Worm (Caenorhabditis elegans) whole organism, young adult: Measurements from ENCODE around the gene M03D4.3.

ENCODE experiments used
- B0261.1 ChIP-seq: sonication (generic microtip); optimal IDR thresholded peaks from 2 replicates; lab custom pipeline; 2016; ENCODE audit warnings: mild to moderate bottlenecking, missing genetic modification characterization, moderate library complexity, missing compliant biosample characterization
- C06A6.2 ChIP-seq: fragments of 200-800 bp; sonication (Bioruptor generic); conservative IDR thresholded peaks from 2 replicates; pipeline ENCODE4 v1.3.6; 2022; ENCODE audit warnings: missing genetic modification characterization, missing compliant biosample characterization
- F10E7.11 ChIP-seq: sonication (generic microtip); optimal IDR thresholded peaks from 2 replicates; lab custom pipeline; 2017; ENCODE audit warnings: mild to moderate bottlenecking, missing genetic modification characterization, moderate library complexity, missing compliant biosample characterization
- F37B4.10 ChIP-seq: fragments of 200-800 bp; sonication (Bioruptor generic); IDR thresholded peaks from 2 replicates; pipeline ENCODE4 v1.3.6; 2022; ENCODE audit warnings: missing genetic modification characterization, missing compliant biosample characterization
- F39B2.1 ChIP-seq: fragments of 200-800 bp; sonication (Bioruptor generic); IDR thresholded peaks from 2 replicates; pipeline ENCODE4 v1.3.6; 2022; ENCODE audit warnings: missing genetic modification reagents, missing genetic modification characterization, missing compliant biosample characterization
- F49E8.2 ChIP-seq: sonication (generic microtip); optimal IDR thresholded peaks from 3 replicates; lab custom pipeline; 2017; ENCODE audit warnings: missing genetic modification characterization, mild to moderate bottlenecking, missing compliant biosample characterization, antibody characterized with exemption, moderate library complexity; ENCODE audit not compliant: insufficient read depth
- F57A8.1 ChIP-seq: fragments of 200-800 bp; sonication (Bioruptor generic); optimal IDR thresholded peaks from 2 replicates; lab custom pipeline; 2018; ENCODE audit warnings: mild to moderate bottlenecking, missing genetic modification characterization, moderate library complexity, missing compliant biosample characterization
- Y56A3A.18 ChIP-seq: fragments of 200-800 bp; sonication (Bioruptor generic); IDR thresholded peaks from 2 replicates; pipeline ENCODE4 v1.3.6; 2022; ENCODE audit warnings: missing genetic modification reagents, missing genetic modification characterization, missing compliant biosample characterization
- Y79H2A.3 ChIP-seq: fragments of 200-800 bp; sonication (Bioruptor generic); conservative IDR thresholded peaks from 2 replicates; pipeline ENCODE4 v1.3.6; 2022; ENCODE audit warnings: missing genetic modification reagents, missing genetic modification characterization, missing compliant biosample characterization
- Y95B8A.8 ChIP-seq: fragments of 200-800 bp; sonication (Bioruptor generic); IDR thresholded peaks from 2 replicates; pipeline ENCODE4 v1.3.6; 2022; ENCODE audit warnings: missing genetic modification reagents, missing genetic modification characterization, missing compliant biosample characterization
- ZK185.1 ChIP-seq: sonication (generic microtip); optimal IDR thresholded peaks from 2 replicates; lab custom pipeline; 2016; ENCODE audit warnings: mild to moderate bottlenecking, missing genetic modification characterization, missing compliant biosample characterization; ENCODE audit not compliant: poor library complexity, severe bottlenecking
- aptf-2 ChIP-seq: fragments of 200-800 bp; sonication (Bioruptor generic); conservative IDR thresholded peaks from 2 replicates; pipeline ENCODE4 v1.3.6; 2022; ENCODE audit warnings: missing genetic modification reagents, missing genetic modification characterization, missing compliant biosample characterization
- athp-1 ChIP-seq: sonication (generic microtip); optimal IDR thresholded peaks from 2 replicates; lab custom pipeline; 2017; ENCODE audit warnings: mild to moderate bottlenecking, missing genetic modification characterization, missing compliant biosample characterization
- attf-3 ChIP-seq: fragments of 200-800 bp; sonication (Bioruptor generic); conservative IDR thresholded peaks from 2 replicates; pipeline ENCODE4 v1.3.6; 2022; ENCODE audit warnings: missing genetic modification reagents, missing genetic modification characterization, missing compliant biosample characterization
- bed-1 ChIP-seq: fragments of 200-800 bp; sonication (Bioruptor generic); IDR thresholded peaks from 2 replicates; pipeline ENCODE4 v1.3.6; 2022; ENCODE audit warnings: missing genetic modification reagents, missing genetic modification characterization, missing compliant biosample characterization
- ceh-100 ChIP-seq: fragments of 200-800 bp; sonication (Bioruptor generic); IDR thresholded peaks from 2 replicates; pipeline ENCODE4 v1.3.6; 2022; ENCODE audit warnings: missing genetic modification reagents, missing genetic modification characterization, missing compliant biosample characterization
- ceh-91 ChIP-seq: fragments of 200-800 bp; sonication (Bioruptor generic); IDR thresholded peaks from 2 replicates; pipeline ENCODE4 v1.3.6; 2022; ENCODE audit warnings: missing genetic modification reagents, missing genetic modification characterization, missing compliant biosample characterization
- chd-7 ChIP-seq: sonication (generic microtip); optimal IDR thresholded peaks from 2 replicates; lab custom pipeline; 2016; ENCODE audit warnings: mild to moderate bottlenecking, missing genetic modification characterization, moderate library complexity, missing compliant biosample characterization
- dox-1 ChIP-seq: fragments of 200-800 bp; sonication (Bioruptor generic); IDR thresholded peaks from 2 replicates; pipeline ENCODE4 v1.3.6; 2022; ENCODE audit warnings: missing genetic modification reagents, missing genetic modification characterization, missing compliant biosample characterization
- egl-44 ChIP-seq: fragments of 200-800 bp; sonication (Bioruptor generic); IDR thresholded peaks from 2 replicates; pipeline ENCODE4 v1.3.6; 2022; ENCODE audit warnings: missing genetic modification reagents, missing genetic modification characterization, missing compliant biosample characterization
- egrh-3 ChIP-seq: fragments of 200-800 bp; sonication (Bioruptor generic); IDR thresholded peaks from 2 replicates; pipeline ENCODE4 v1.3.6; 2022; ENCODE audit warnings: missing genetic modification reagents, missing genetic modification characterization, missing compliant biosample characterization
- ekl-4 ChIP-seq: fragments of 200-800 bp; sonication (Bioruptor generic); IDR thresholded peaks from 2 replicates; pipeline ENCODE4 v1.3.6; 2022; ENCODE audit warnings: missing genetic modification reagents, missing genetic modification characterization, missing compliant biosample characterization
- ets-4 ChIP-seq: fragments of 200-800 bp; sonication (Bioruptor generic); optimal IDR thresholded peaks from 2 replicates; lab custom pipeline; 2018; ENCODE audit warnings: mild to moderate bottlenecking, missing genetic modification characterization, missing compliant biosample characterization
- hmg-1.2 ChIP-seq: fragments of 200-800 bp; sonication (Bioruptor generic); IDR thresholded peaks from 2 replicates; pipeline ENCODE4 v1.3.6; 2022; ENCODE audit warnings: missing genetic modification reagents, missing genetic modification characterization, missing compliant biosample characterization
- lag-1 ChIP-seq: fragments of 200-800 bp; sonication (Bioruptor generic); IDR thresholded peaks from 2 replicates; pipeline ENCODE4 v1.3.6; 2022; ENCODE audit warnings: missing genetic modification reagents, missing genetic modification characterization, missing compliant biosample characterization
- lin-26 ChIP-seq: fragments of 200-800 bp; sonication (Bioruptor generic); IDR thresholded peaks from 2 replicates; pipeline ENCODE4 v1.3.6; 2022; ENCODE audit warnings: missing genetic modification reagents, missing genetic modification characterization, missing compliant biosample characterization
- lin-40 ChIP-seq: sonication (generic microtip); optimal IDR thresholded peaks from 2 replicates; lab custom pipeline; 2016; ENCODE audit warnings: missing genetic modification characterization, mild to moderate bottlenecking, missing compliant biosample characterization, missing genotype, missing genetic modification reagents
- nfyb-1 ChIP-seq: fragments of 200-800 bp; sonication (Bioruptor generic); IDR thresholded peaks from 2 replicates; pipeline ENCODE4 v1.3.6; 2022; ENCODE audit warnings: missing genetic modification reagents, missing genetic modification characterization, missing compliant biosample characterization
- nhr-179 ChIP-seq: sonication (generic microtip); optimal IDR thresholded peaks from 2 replicates; lab custom pipeline; 2016; ENCODE audit warnings: mild to moderate bottlenecking, missing genetic modification characterization, missing compliant biosample characterization
- nhr-27 ChIP-seq: fragments of 200-800 bp; sonication (Bioruptor generic); optimal IDR thresholded peaks from 2 replicates; lab custom pipeline; 2018; ENCODE audit warnings: mild to moderate bottlenecking, missing genetic modification characterization, moderate library complexity, missing compliant biosample characterization
- nhr-80 ChIP-seq: sonication (generic microtip); optimal IDR thresholded peaks from 2 replicates; lab custom pipeline; 2016; ENCODE audit warnings: missing genetic modification characterization, missing compliant biosample characterization
- pbrm-1 ChIP-seq: fragments of 200-800 bp; sonication (Bioruptor generic); IDR thresholded peaks from 2 replicates; pipeline ENCODE4 v1.3.6; 2022; ENCODE audit warnings: missing genetic modification reagents, missing genetic modification characterization, missing compliant biosample characterization
- snpc-1.1 ChIP-seq: sonication (generic microtip); optimal IDR thresholded peaks from 2 replicates; lab custom pipeline; 2017; ENCODE audit warnings: missing genetic modification characterization, mild to moderate bottlenecking, missing compliant biosample characterization, antibody characterized with exemption, moderate library complexity, missing genotype, missing genetic modification reagents; ENCODE audit not compliant: insufficient read depth
- sptf-2 ChIP-seq: fragments of 200-800 bp; sonication (Bioruptor generic); optimal IDR thresholded peaks from 2 replicates; lab custom pipeline; 2018; ENCODE audit warnings: mild to moderate bottlenecking, missing genetic modification characterization, missing compliant biosample characterization
- tbp1 ChIP-seq: fragments of 200-800 bp; sonication (Bioruptor generic); optimal IDR thresholded peaks from 2 replicates; lab custom pipeline; 2018; ENCODE audit warnings: mild to moderate bottlenecking, missing genetic modification characterization, missing compliant biosample characterization
- zfh-2 ChIP-seq: fragments of 200-800 bp; sonication (Bioruptor generic); conservative IDR thresholded peaks from 2 replicates; pipeline ENCODE4 v1.3.6; 2022; ENCODE audit warnings: missing genetic modification reagents, missing genetic modification characterization, missing compliant biosample characterization
- zim-3 ChIP-seq: sonication (generic microtip); optimal IDR thresholded peaks from 2 replicates; lab custom pipeline; 2017; ENCODE audit warnings: mild to moderate bottlenecking, missing genetic modification characterization, moderate library complexity, missing compliant biosample characterization
- ztf-26 ChIP-seq: sonication (generic microtip); optimal IDR thresholded peaks from 2 replicates; lab custom pipeline; 2017; ENCODE audit warnings: missing genetic modification characterization, missing compliant biosample characterization
- ztf-28 ChIP-seq: fragments of 200-800 bp; sonication (Bioruptor generic); IDR thresholded peaks from 2 replicates; pipeline ENCODE4 v1.3.6; 2022; ENCODE audit warnings: missing genetic modification reagents, missing genetic modification characterization, missing compliant biosample characterization

The M03D4.3 gene

DNA sequence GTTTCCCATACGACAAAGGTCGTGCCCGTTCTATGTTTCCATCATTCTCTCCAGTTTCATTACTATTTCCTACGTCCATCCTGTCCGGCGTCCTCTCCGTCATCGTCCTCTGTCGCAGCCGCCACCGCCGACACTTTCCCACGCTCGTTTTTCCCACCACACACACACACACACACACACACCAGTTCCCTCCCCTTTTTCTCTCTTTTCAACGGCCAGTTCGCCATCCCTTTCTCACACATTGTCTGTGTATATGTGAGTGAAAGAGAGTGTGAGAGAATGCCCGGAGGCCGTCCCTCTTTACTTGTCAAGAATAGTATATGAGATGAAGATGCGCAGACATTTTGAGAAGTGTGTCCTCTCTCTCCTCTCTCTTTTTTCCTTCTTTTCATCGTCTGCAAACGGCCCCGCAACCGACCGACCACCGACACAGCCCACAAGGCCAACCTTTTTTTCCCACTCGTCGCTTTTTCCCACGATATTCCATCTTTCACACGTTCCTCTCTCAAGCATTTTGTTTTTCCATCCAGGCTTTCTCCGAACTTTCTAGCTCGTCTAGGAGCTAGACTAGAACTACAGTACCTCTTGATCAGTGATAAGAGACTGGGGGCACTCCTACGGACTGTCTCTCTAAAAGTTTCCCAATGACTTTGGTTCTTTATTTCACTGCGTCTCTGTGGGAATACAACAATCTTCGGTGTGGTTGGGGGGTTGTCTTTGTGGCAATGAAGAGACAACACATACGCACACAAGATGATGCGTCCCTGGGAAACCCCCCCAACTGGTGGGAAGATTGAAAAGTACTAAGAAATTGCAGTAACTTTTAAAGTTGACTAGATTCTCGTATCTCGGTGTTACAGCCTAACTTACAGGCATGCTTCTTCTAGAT is 14.9 kb downstream of the M03D4.3 start (continued):
- TF ChIP-seq nfyb-1 (GFP tag; lab: Robert Waterston, UW) (peak; percentile 65; the same call in 1 of the 2 replicates), F37B4.10 (GFP tag; lab: Robert Waterston, UW) (no peak), ceh-91 (GFP tag; lab: Robert Waterston, UW) (no peak), nhr-179 (tag; lab: Kevin White, UChicago) (no peak), ekl-4 (peak; percentile 34; the same call in 1 of the 2 replicates), hmg-1.2 (peak; percentile 90), egl-44 (GFP tag; lab: Robert Waterston, UW) (peak; percentile 74), lin-40 (peak; percentile 67), sptf-2 (GFP tag; lab: Kevin White, UChicago) (peak; percentile 65), lag-1 (peak; percentile 73; the same call in 1 of the 2 replicates), zim-3 (tag; lab: Kevin White, UChicago) (no peak), F49E8.2 (tag; lab: Kevin White, UChicago) (no peak), F57A8.1 (no peak), F10E7.11 (tag; lab: Kevin White, UChicago) (no peak), lin-26 (0 out of 2 replicates have a peak, but pooled peaks have one; percentile 39), ceh-100 (GFP tag; lab: Robert Waterston, UW) (no peak), Y56A3A.18 (GFP tag; lab: Robert Waterston, UW) (0 out of 2 replicates have a peak, but pooled peaks have one; percentile 65), zfh-2 (peak; percentile 97), athp-1 (no peak), C06A6.2 (GFP tag; lab: Robert Waterston, UW) (0 out of 2 replicates have a peak, but pooled peaks have one; percentile 15), egrh-3 (GFP tag; lab: Robert Waterston, UW) (peak; percentile 66), B0261.1 (tag; lab: Kevin White, UChicago) (no peak), pbrm-1 (GFP tag; lab: Robert Waterston, UW) (peak; percentile 78), dox-1 (GFP tag; lab: Robert Waterston, UW) (peak; percentile 80), snpc-1.1 (tag; lab: Kevin White, UChicago) (no peak), ztf-26 (tag; lab: Kevin White, UChicago) (peak; percentile 36), ets-4 (GFP tag; lab: Kevin White, UChicago) (peak; percentile 91), tbp1 (GFP tag; lab: Kevin White, UChicago) (peak; percentile 44), attf-3 (no peak), aptf-2 (0 out of 2 replicates have a peak, but pooled peaks have one; percentile 54), ZK185.1 (tag; lab: Kevin White, UChicago) (peak; percentile 61), bed-1 (GFP tag; lab: Robert Waterston, UW) (no peak)

DNA sequence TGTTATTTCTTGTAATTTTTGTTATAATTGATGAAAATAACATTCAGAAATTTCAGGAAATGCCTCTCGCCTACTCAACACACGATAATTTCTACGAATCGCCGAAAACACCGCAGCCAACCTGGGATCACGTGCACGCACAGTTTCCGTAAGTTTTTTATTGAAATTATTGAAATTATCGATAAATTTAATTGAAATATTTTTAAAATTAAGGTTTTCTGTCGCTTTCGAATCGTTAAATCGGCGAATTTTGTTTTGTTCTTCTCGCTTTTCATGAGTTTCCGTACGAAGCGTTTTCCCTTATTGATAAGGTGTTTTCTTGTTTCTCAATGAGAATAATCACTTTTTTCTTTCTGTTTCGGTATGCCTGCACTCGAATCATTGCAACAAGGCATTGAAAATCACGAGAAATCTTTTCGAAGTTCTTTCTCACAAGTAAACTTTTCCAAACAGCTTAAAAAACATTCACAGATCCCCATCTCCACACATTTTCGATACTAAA is 16.8 kb downstream of the M03D4.3 start, which contains the start of gene lag-1:
TSS of gene lag-1 (plus strand) at position 51 of the 502 bp plus-strand sequence.
- no peak for TF ChIP-seq attf-3
- no peak for TF ChIP-seq F39B2.1
- no peak for TF ChIP-seq ztf-28
- TF ChIP-seq ZK185.1 (tag; lab: Kevin White, UChicago) = no peak
- no peak for TF ChIP-seq nhr-27 (tag; lab: Kevin White, UChicago)
- no peak for TF ChIP-seq nhr-80 (tag; lab: Kevin White, UChicago)
- no peak for TF ChIP-seq Y79H2A.3 (GFP tag; lab: Robert Waterston, UW)
- TF ChIP-seq Y95B8A.8 (GFP tag; lab: Robert Waterston, UW) = no peak
- no peak for TF ChIP-seq chd-7
- no peak for TF ChIP-seq tbp1 (GFP tag; lab: Kevin White, UChicago)
- TF ChIP-seq pbrm-1 (GFP tag; lab: Robert Waterston, UW) = no peak
